Fruit fly (Drosophila melanogaster): Measurements from ENCODE around the gene CG13058.

CG13058 gene

dm6 chr3L:16328207-16328891, at the start of gene CG13058 (continued):
- no peak for TF ChIP-seq CG18011 (GFP tag; optimal IDR thresholded peaks at IDR 0.05)
- TF ChIP-seq lab (GFP tag; optimal IDR thresholded peaks at IDR 0.05), result peak; percentile 83
- no peak for TF ChIP-seq peb (GFP tag; IDR thresholded peaks at IDR 0.05)
- no peak for TF ChIP-seq CG18262 (tag; optimal IDR thresholded peaks at IDR 0.05)
- no peak for TF ChIP-seq trh (GFP tag; optimal IDR thresholded peaks at IDR 0.05)
- peak; percentile 37 for TF ChIP-seq scrt (GFP tag; optimal IDR thresholded peaks at IDR 0.05)
- TF ChIP-seq YL-1 (GFP tag; optimal IDR thresholded peaks at IDR 0.05), result no peak
- no peak for TF ChIP-seq B-H1 (GFP tag; IDR thresholded peaks at IDR 0.05)
- TF ChIP-seq Atf-2 (GFP tag; optimal IDR thresholded peaks at IDR 0.05), result peak; percentile 4
- TF ChIP-seq Sry-δ (GFP tag; optimal IDR thresholded peaks at IDR 0.05), result peak; percentile 32
- TF ChIP-seq CG6254 (GFP tag; optimal IDR thresholded peaks at IDR 0.05), result no peak
- TF ChIP-seq grn (GFP tag; optimal IDR thresholded peaks at IDR 0.05), result no peak
- peak; percentile 41; the same call in 1 of the 2 replicates for TF ChIP-seq wor (GFP tag; IDR thresholded peaks at IDR 0.05)
- TF ChIP-seq Abd-B (GFP tag; optimal IDR thresholded peaks at IDR 0.05), result peak; percentile 18
- no peak for TF ChIP-seq CG12391 (tag; optimal IDR thresholded peaks at IDR 0.05)
- peak; percentile 77 for TF ChIP-seq bowl (GFP tag; IDR thresholded peaks at IDR 0.05)
- TF ChIP-seq Dbx (GFP tag; IDR thresholded peaks at IDR 0.05), result peak; percentile 64; the same call in 2 of the 3 replicates
- TF ChIP-seq bsh (GFP tag; optimal IDR thresholded peaks at IDR 0.05), result peak in 1 of 2 experiments; percentile 3
- TF ChIP-seq HHEX (GFP tag; optimal IDR thresholded peaks at IDR 0.05), result peak; percentile 59
- no peak for TF ChIP-seq CG11247 (GFP tag; IDR thresholded peaks at IDR 0.05)
- no peak for TF ChIP-seq gfzf (GFP tag; optimal IDR thresholded peaks at IDR 0.05)
- 0 out of 3 replicates have a peak, but pooled peaks have one; percentile 41 for TF ChIP-seq CG11560 (tag; IDR thresholded peaks at IDR 0.05)
- peak in 1 of 2 experiments; percentile 86 for TF ChIP-seq Hr51 (GFP tag; optimal IDR thresholded peaks at IDR 0.05)
- peak; percentile 78 for TF ChIP-seq HLH3B (GFP tag; IDR thresholded peaks at IDR 0.05)
- peak; percentile 42 for TF ChIP-seq zfh2 (GFP tag; optimal IDR thresholded peaks at IDR 0.05)
- peak; percentile 16 for TF ChIP-seq maf-S (GFP tag; optimal IDR thresholded peaks at IDR 0.05)
- peak; percentile 68 for TF ChIP-seq lilli (GFP tag; optimal IDR thresholded peaks at IDR 0.05)
- no peak for TF ChIP-seq mam (GFP tag; optimal IDR thresholded peaks at IDR 0.05)
- peak; percentile 40 for TF ChIP-seq Chrac-16 (GFP tag; optimal IDR thresholded peaks at IDR 0.05)
- no peak for TF ChIP-seq CG12236 (GFP tag; optimal IDR thresholded peaks at IDR 0.05)
- TF ChIP-seq pzg (GFP tag; optimal IDR thresholded peaks at IDR 0.05), result no peak
- peak; percentile 25 for TF ChIP-seq CG7928 (GFP tag; optimal IDR thresholded peaks at IDR 0.05)
- no peak for TF ChIP-seq eve (GFP tag; optimal IDR thresholded peaks at IDR 0.05)
- TF ChIP-seq CG2202 (tag; optimal IDR thresholded peaks at IDR 0.05), result no peak
- 0 out of 2 replicates have a peak, but pooled peaks have one; percentile 22 for TF ChIP-seq CG14667 (GFP tag; IDR thresholded peaks at IDR 0.05)
- TF ChIP-seq CG17385 (GFP tag; optimal IDR thresholded peaks at IDR 0.05), result peak; percentile 64
- TF ChIP-seq stc (GFP tag; IDR thresholded peaks at IDR 0.05), result no peak
- TF ChIP-seq row (GFP tag; IDR thresholded peaks at IDR 0.05), result peak; percentile 83
- TF ChIP-seq NfI (GFP tag; optimal IDR thresholded peaks at IDR 0.05), result peak; percentile 67
- TF ChIP-seq Scr (GFP tag; IDR thresholded peaks at IDR 0.05; ENCODE audit: partially characterized antibody), result no peak
- no peak for TF ChIP-seq usp (GFP tag; optimal IDR thresholded peaks at IDR 0.05)
- TF ChIP-seq CG16779 (GFP tag; IDR thresholded peaks at IDR 0.05), result no peak
- no peak for TF ChIP-seq en (GFP tag; optimal IDR thresholded peaks at IDR 0.05)
- TF ChIP-seq CG3065 (GFP tag; optimal IDR thresholded peaks at IDR 0.05), result no peak
- peak; percentile 30; the same call in 1 of the 2 replicates for TF ChIP-seq onecut (GFP tag; IDR thresholded peaks at IDR 0.05)
- peak; percentile 27 for TF ChIP-seq CG18764 (GFP tag; optimal IDR thresholded peaks at IDR 0.05)
- TF ChIP-seq h (optimal IDR thresholded peaks at IDR 0.05), result no peak
- TF ChIP-seq CG1233 (GFP tag; optimal IDR thresholded peaks at IDR 0.05), result no peak
- peak; percentile 24 for TF ChIP-seq CG11723 (GFP tag; optimal IDR thresholded peaks at IDR 0.05)
- peak; percentile 77 for TF ChIP-seq CG9932 (GFP tag; IDR thresholded peaks at IDR 0.05)

Data from whole organism, embryonic.